Fruit fly (Drosophila melanogaster): ENCODE measurements around the gene CG31373.

The CG31373 gene

DNA sequence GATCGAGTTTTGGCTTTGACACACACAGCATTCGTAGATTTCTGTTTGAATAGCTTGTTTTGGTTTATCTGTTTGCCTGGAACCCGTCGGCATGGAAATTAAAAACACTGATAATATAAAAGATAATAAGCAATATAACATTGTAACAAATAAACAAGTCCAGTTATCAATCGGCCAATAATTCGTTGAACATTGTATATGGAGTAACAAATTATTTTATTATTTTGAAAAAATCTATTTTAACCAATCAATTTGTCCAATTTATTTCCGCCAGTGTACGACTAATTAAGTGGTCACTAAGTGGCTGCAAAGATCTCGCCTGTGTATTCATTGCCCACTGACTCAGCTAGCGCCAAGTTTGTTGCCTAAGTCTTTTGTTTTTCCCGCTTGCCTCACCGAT lies 20.3 kb downstream of the CG31373 start (continued):
- no peak for TF ChIP-seq CG7271 (tag; optimal IDR thresholded peaks at IDR 0.05)
- TF ChIP-seq gem (tag; optimal IDR thresholded peaks at IDR 0.05), result peak; percentile 71
- no peak for TF ChIP-seq CG1603 (tag; optimal IDR thresholded peaks at IDR 0.05)
- TF ChIP-seq CG17186 (GFP tag; optimal IDR thresholded peaks at IDR 0.05), result no peak
- peak; percentile 46 for TF ChIP-seq CG10147 (GFP tag; optimal IDR thresholded peaks at IDR 0.05)
- no peak for TF ChIP-seq CG8359 (GFP tag; optimal IDR thresholded peaks at IDR 0.05; ENCODE audit: borderline replicate concordance)
- TF ChIP-seq Dip2 (GFP tag; IDR thresholded peaks at IDR 0.05), result no peak
- no peak for TF ChIP-seq CG12236 (GFP tag; optimal IDR thresholded peaks at IDR 0.05)
- no peak for TF ChIP-seq shn (GFP tag; optimal IDR thresholded peaks at IDR 0.05)
- TF ChIP-seq CG13123 (GFP tag; optimal IDR thresholded peaks at IDR 0.05), result no peak
- TF ChIP-seq CG4707 (GFP tag; optimal IDR thresholded peaks at IDR 0.05), result no peak
- TF ChIP-seq NC2β (GFP tag; optimal IDR thresholded peaks at IDR 0.05), result no peak
- TF ChIP-seq wek (GFP tag; optimal IDR thresholded peaks at IDR 0.05), result no peak
- TF ChIP-seq Poxn (GFP tag; IDR thresholded peaks at IDR 0.05), result no peak
- no peak for TF ChIP-seq gcm2 (GFP tag; optimal IDR thresholded peaks at IDR 0.05)
- no peak for TF ChIP-seq usp (GFP tag; optimal IDR thresholded peaks at IDR 0.05)
- TF ChIP-seq Ets65A (GFP tag), result no peak
- no peak for TF ChIP-seq Elba2 (GFP tag; optimal IDR thresholded peaks at IDR 0.05)
- no peak for TF ChIP-seq cg (GFP tag; optimal IDR thresholded peaks at IDR 0.05)
- no peak for TF ChIP-seq CG7786 (GFP tag; optimal IDR thresholded peaks at IDR 0.05)
- TF ChIP-seq Hr51 (GFP tag; optimal IDR thresholded peaks at IDR 0.05), result peak in 1 of 2 experiments; percentile 30
- TF ChIP-seq tin (GFP tag; optimal IDR thresholded peaks at IDR 0.05), result peak; percentile 8
- no peak for TF ChIP-seq mirr (GFP tag; optimal IDR thresholded peaks at IDR 0.05)
- no peak for TF ChIP-seq jigr1 (GFP tag; IDR thresholded peaks at IDR 0.05)
- no peak for TF ChIP-seq sc (optimal IDR thresholded peaks at IDR 0.05)
- no peak for TF ChIP-seq sc (GFP tag; optimal IDR thresholded peaks at IDR 0.05)
- no peak for TF ChIP-seq hbn (GFP tag; IDR thresholded peaks at IDR 0.05; ENCODE audit: partially characterized antibody)
- TF ChIP-seq Sry-δ (GFP tag; optimal IDR thresholded peaks at IDR 0.05), result no peak
- no peak for TF ChIP-seq Kr (GFP tag; optimal IDR thresholded peaks at IDR 0.05)
- TF ChIP-seq luna (GFP tag; optimal IDR thresholded peaks at IDR 0.05), result no peak
- TF ChIP-seq bsh (GFP tag; optimal IDR thresholded peaks at IDR 0.05), result peak in 1 of 2 experiments; percentile 45
- TF ChIP-seq kni (GFP tag; optimal IDR thresholded peaks at IDR 0.05), result no peak
- TF ChIP-seq CG2129 (GFP tag; IDR thresholded peaks at IDR 0.05; ENCODE audit: partially characterized antibody), result no peak
- no peak for TF ChIP-seq CG3726 (GFP tag; IDR thresholded peaks at IDR 0.05)
- TF ChIP-seq pum (GFP tag; optimal IDR thresholded peaks at IDR 0.05), result no peak
- TF ChIP-seq CG6689 (GFP tag; IDR thresholded peaks at IDR 0.05), result peak; percentile 59
- peak; percentile 12 for TF ChIP-seq mam (GFP tag; optimal IDR thresholded peaks at IDR 0.05)
- no peak for TF ChIP-seq ftz-f1 (GFP tag; optimal IDR thresholded peaks at IDR 0.05)
- TF ChIP-seq CG15269 (tag; optimal IDR thresholded peaks at IDR 0.05), result peak; percentile 65
- no peak for TF ChIP-seq Atf3 (GFP tag; optimal IDR thresholded peaks at IDR 0.05)
- TF ChIP-seq jing (GFP tag; optimal IDR thresholded peaks at IDR 0.05), result no peak
- TF ChIP-seq az2 (GFP tag; optimal IDR thresholded peaks at IDR 0.05), result peak; percentile 10
- TF ChIP-seq ham (GFP tag; IDR thresholded peaks at IDR 0.05), result no peak
- TF ChIP-seq org-1 (GFP tag; optimal IDR thresholded peaks at IDR 0.05), result no peak
- TF ChIP-seq seq (GFP tag; IDR thresholded peaks at IDR 0.05), result no peak
- TF ChIP-seq ap (GFP tag; IDR thresholded peaks at IDR 0.05), result no peak
- TF ChIP-seq Sox100B (GFP tag; optimal IDR thresholded peaks at IDR 0.05), result no peak
- TF ChIP-seq CG31441 (GFP tag; IDR thresholded peaks at IDR 0.05), result peak; percentile 44; the same call in 1 of the 2 replicates
- no peak for TF ChIP-seq dmrt11E (tag; optimal IDR thresholded peaks at IDR 0.05)
- TF ChIP-seq sqz (GFP tag; optimal IDR thresholded peaks at IDR 0.05), result no peak
- no peak for TF ChIP-seq CG15696 (tag; optimal IDR thresholded peaks at IDR 0.05)
- peak; percentile 62 for TF ChIP-seq unpg (GFP tag; optimal IDR thresholded peaks at IDR 0.05)

Data from whole organism, embryonic.